Fruit fly (Drosophila melanogaster) Kc167 (cell line): ENCODE measurements around the gene CG11608.

Source experiments
- h ChIP-seq: fragments of >200 bp; optimal IDR thresholded peaks from 3 replicates; lab custom pipeline; 2018; ENCODE audit warnings: missing external identifiers
- insv ChIP-seq: fragments of >200 bp; optimal IDR thresholded peaks from 3 replicates; lab custom pipeline; 2018; ENCODE audit warnings: missing external identifiers

DNA sequence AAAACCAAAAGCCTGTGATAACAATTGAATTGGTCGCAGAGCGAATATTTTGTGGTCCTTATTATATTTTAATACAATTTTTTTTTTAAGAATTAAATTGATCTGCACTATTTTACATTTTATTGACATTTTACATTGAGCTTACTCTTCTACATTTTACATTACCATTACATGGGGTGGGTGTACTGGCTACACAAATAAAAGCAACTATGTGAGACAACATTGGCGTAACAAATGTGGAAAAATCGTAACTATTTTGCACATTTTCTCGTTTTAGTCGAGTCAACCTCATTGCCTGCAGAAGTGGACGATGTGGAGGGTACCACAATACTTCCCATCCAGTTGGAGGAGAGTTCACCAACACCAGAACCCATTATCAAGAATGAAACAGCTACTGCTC is 12.3 kb downstream of the CG11608 start:
- TF ChIP-seq h (lab: Kevin White, UChicago) (no peak), insv (lab: Kevin White, UChicago) (no peak)
